Fruit fly (Drosophila melanogaster) whole organism, embryonic: ENCODE results near the gene CG43221.
A peak's percentile ranks its signal among the peaks of the same experiment; 100 is the strongest.

ENCODE experiments used
- CG10565 ChIP-seq: fragments of 200-800 bp; sonication (Bioruptor generic); optimal IDR thresholded peaks from 3 replicates; lab custom pipeline; 2016; ENCODE audit warnings: missing biosample characterization, mild to moderate bottlenecking, missing genetic modification characterization
- CG11456 ChIP-seq: fragments of 200-800 bp; sonication (Bioruptor generic); IDR thresholded peaks from 3 replicates; pipeline ENCODE4 v1.3.6; 2022; ENCODE audit warnings: missing biosample characterization, missing genetic modification characterization
- CG12769 ChIP-seq: fragments of 200-800 bp; sonication (Bioruptor generic); optimal IDR thresholded peaks from 2 replicates; lab custom pipeline; 2019; ENCODE audit warnings: missing biosample characterization, mild to moderate bottlenecking, missing genetic modification characterization, moderate library complexity
- Hand ChIP-seq: fragments of 200-800 bp; sonication (Bioruptor generic); optimal IDR thresholded peaks from 2 replicates; lab custom pipeline; 2017; ENCODE audit warnings: mild to moderate bottlenecking, missing biosample characterization, missing genetic modification reagents, missing genetic modification characterization
- Scr ChIP-seq: fragments of 200-800 bp; sonication (Bioruptor generic); IDR thresholded peaks from 2 replicates; pipeline ENCODE4 v1.3.6; 2022; ENCODE audit warnings: missing biosample characterization, missing genetic modification characterization; ENCODE audit not compliant: partially characterized antibody
- ara ChIP-seq: fragments of 200-800 bp; sonication (Bioruptor generic); IDR thresholded peaks from 2 replicates; pipeline ENCODE4 v1.3.6; 2022; ENCODE audit warnings: missing biosample characterization, missing genetic modification characterization
- dimm ChIP-seq: fragments of 200-800 bp; sonication (Bioruptor generic); IDR thresholded peaks from 2 replicates; pipeline ENCODE4 v1.3.6; 2022; ENCODE audit warnings: missing biosample characterization, missing genetic modification characterization
- en ChIP-seq: fragments of 200-800 bp; sonication (Bioruptor generic); optimal IDR thresholded peaks from 2 replicates; lab custom pipeline; 2016; ENCODE audit warnings: missing biosample characterization, missing genetic modification characterization
- mirr ChIP-seq: fragments of 200-800 bp; sonication (Bioruptor generic); optimal IDR thresholded peaks from 3 replicates; lab custom pipeline; 2018; ENCODE audit warnings: missing biosample characterization, mild to moderate bottlenecking, missing genetic modification characterization
- sd ChIP-seq: fragments of 200-800 bp; sonication (Bioruptor generic); optimal IDR thresholded peaks from 3 replicates; lab custom pipeline; 2018; ENCODE audit warnings: missing biosample characterization, mild to moderate bottlenecking, missing genetic modification characterization, moderate library complexity
- wdn ChIP-seq: fragments of 200-800 bp; sonication (Bioruptor generic); IDR thresholded peaks from 2 replicates; pipeline ENCODE4 v1.3.6; 2022; ENCODE audit warnings: missing biosample characterization, missing genetic modification characterization

DNA sequence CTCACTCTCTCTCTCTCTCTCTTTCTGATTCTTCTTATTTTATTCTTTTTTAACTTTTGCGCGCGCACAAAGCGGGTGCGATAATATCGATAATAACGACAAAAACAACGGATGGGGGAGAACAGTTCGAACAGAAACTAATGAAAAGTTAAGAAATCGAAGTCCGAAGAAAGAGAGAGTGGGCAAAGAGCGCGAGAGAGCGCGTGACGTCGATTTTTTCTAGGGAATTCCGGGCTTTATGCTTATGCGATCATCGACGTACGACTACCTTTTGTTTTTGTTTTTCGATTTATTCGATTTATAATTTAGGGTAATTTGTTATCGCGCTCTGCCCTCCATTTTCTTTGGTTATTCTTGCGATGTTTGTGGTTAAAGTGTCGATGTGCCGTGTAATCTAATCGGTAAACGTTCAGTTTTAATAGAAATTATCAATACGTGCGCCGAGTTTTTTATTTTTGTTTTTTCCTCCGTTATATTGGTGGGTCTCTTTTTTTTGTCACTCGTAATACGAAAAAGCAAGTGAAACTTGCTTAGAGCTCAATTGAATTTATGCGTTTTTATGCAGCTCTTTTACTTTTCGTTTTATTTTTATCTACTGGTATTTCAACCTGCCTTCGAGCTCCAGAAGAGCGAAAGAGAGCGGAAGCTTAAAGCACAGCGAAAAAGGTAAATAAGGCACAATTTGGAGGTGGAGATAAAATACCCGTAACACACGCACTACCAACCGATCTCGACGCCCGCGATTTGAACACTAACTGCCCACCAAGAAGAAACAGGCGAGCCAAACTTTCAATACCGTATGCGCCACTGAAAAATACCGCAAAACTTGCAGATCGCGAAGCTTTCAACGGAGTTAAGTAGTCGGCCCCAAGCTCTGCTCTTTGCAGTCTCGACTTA, 35.7 kb upstream of the CG43221 start, which contains the start of gene dl:
- TF ChIP-seq dimm (GFP tag; lab: Robert Waterston, UW) (no peak), CG12769 (tag; lab: Kevin White, UChicago) (peak; percentile 61), sd (tag; lab: Kevin White, UChicago) (peak; percentile 68), Hand (GFP tag; lab: Kevin White, UChicago) (no peak), Scr (GFP tag; lab: Robert Waterston, UW) (peak; percentile 35; the same call in 1 of the 2 replicates), en (GFP tag; lab: Kevin White, UChicago) (no peak), CG10565 (GFP tag; lab: Kevin White, UChicago) (no peak), ara (0 out of 2 replicates have a peak, but pooled peaks have one; percentile 13), CG11456 (GFP tag; lab: Robert Waterston, UW) (0 out of 3 replicates have a peak, but pooled peaks have one; percentile 7), mirr (GFP tag; lab: Kevin White, UChicago) (peak; percentile 21), wdn (GFP tag; lab: Robert Waterston, UW) (no peak)
